Fruit fly (Drosophila melanogaster) whole organism, embryonic: ENCODE measurements around the gene Sidpn.

Source experiments
- Bdp1 ChIP-seq: fragments of 200-800 bp; sonication (Bioruptor generic); optimal IDR thresholded peaks from 3 replicates; lab custom pipeline; 2016; ENCODE audit warnings: missing biosample characterization, missing genetic modification characterization
- CG10147 ChIP-seq: fragments of 200-800 bp; sonication (Bioruptor generic); optimal IDR thresholded peaks from 2 replicates; lab custom pipeline; 2019; ENCODE audit warnings: missing biosample characterization, mild to moderate bottlenecking, missing genetic modification characterization, moderate library complexity
- CG10209 ChIP-seq: fragments of 200-800 bp; sonication (Bioruptor generic); optimal IDR thresholded peaks from 3 replicates; lab custom pipeline; 2017; ENCODE audit warnings: missing biosample characterization, mild to moderate bottlenecking, missing genetic modification characterization, missing genetic modification reagents
- CG10431 ChIP-seq: fragments of 200-800 bp; sonication (Bioruptor generic); optimal IDR thresholded peaks from 3 replicates; lab custom pipeline; 2018; ENCODE audit warnings: missing biosample characterization, mild to moderate bottlenecking, missing genetic modification characterization
- CG10654 ChIP-seq: fragments of 200-800 bp; sonication (Bioruptor generic); optimal IDR thresholded peaks from 2 replicates; lab custom pipeline; 2016; ENCODE audit warnings: missing biosample characterization, missing genetic modification characterization
- CG12236 ChIP-seq: fragments of 200-800 bp; sonication (Bioruptor generic); optimal IDR thresholded peaks from 2 replicates; lab custom pipeline; 2016; ENCODE audit warnings: missing biosample characterization, missing genetic modification characterization
- CG12299 ChIP-seq: fragments of 200-800 bp; sonication (Bioruptor generic); optimal IDR thresholded peaks from 2 replicates; lab custom pipeline; 2018; ENCODE audit warnings: missing biosample characterization, mild to moderate bottlenecking, missing genetic modification characterization
- CG12942 ChIP-seq: fragments of 200-800 bp; sonication (Bioruptor generic); optimal IDR thresholded peaks from 3 replicates; lab custom pipeline; 2016; ENCODE audit warnings: missing biosample characterization, missing genetic modification characterization
- CG15011 ChIP-seq: fragments of 200-800 bp; sonication (Bioruptor generic); optimal IDR thresholded peaks from 3 replicates; lab custom pipeline; 2018; ENCODE audit warnings: missing biosample characterization, mild to moderate bottlenecking, missing genetic modification characterization
- CG1603 ChIP-seq: fragments of 200-800 bp; sonication (Bioruptor generic); optimal IDR thresholded peaks from 2 replicates; lab custom pipeline; 2019; ENCODE audit warnings: missing biosample characterization, mild to moderate bottlenecking, missing genetic modification characterization, moderate library complexity
- CG16813 ChIP-seq: fragments of 200-800 bp; sonication (Bioruptor generic); IDR thresholded peaks from 3 replicates; pipeline ENCODE4 v1.3.6; 2022; ENCODE audit warnings: missing biosample characterization, missing genetic modification characterization; ENCODE audit not compliant: partially characterized antibody
- CG1832 ChIP-seq: fragments of 200-800 bp; sonication (Bioruptor generic); optimal IDR thresholded peaks from 2 replicates; lab custom pipeline; 2017; ENCODE audit warnings: missing biosample characterization, mild to moderate bottlenecking, missing genetic modification characterization, inconsistent platforms
- CG18619 ChIP-seq: fragments of 200-800 bp; sonication (Bioruptor generic); optimal IDR thresholded peaks from 3 replicates; lab custom pipeline; 2017; ENCODE audit warnings: missing biosample characterization, mild to moderate bottlenecking, missing genetic modification characterization
- CG3281 ChIP-seq: fragments of 200-800 bp; sonication (Bioruptor generic); optimal IDR thresholded peaks from 3 replicates; lab custom pipeline; 2017; ENCODE audit warnings: missing biosample characterization, mild to moderate bottlenecking, missing genetic modification characterization
- CG7372 ChIP-seq: fragments of 200-800 bp; sonication (Bioruptor generic); IDR thresholded peaks from 2 replicates; pipeline ENCODE4 v1.3.6; 2022; ENCODE audit warnings: missing biosample characterization, missing genetic modification characterization
- CG7556 ChIP-seq: fragments of 200-800 bp; sonication (Bioruptor generic); optimal IDR thresholded peaks from 2 replicates; lab custom pipeline; 2017; ENCODE audit warnings: missing biosample characterization, mild to moderate bottlenecking, missing genetic modification characterization
- CG7928 ChIP-seq: fragments of 200-800 bp; sonication (Bioruptor generic); optimal IDR thresholded peaks from 2 replicates; lab custom pipeline; 2017; ENCODE audit warnings: missing biosample characterization, mild to moderate bottlenecking, missing genetic modification characterization
- CG9797 ChIP-seq: fragments of 200-800 bp; sonication (Bioruptor generic); optimal IDR thresholded peaks from 3 replicates; lab custom pipeline; 2018; ENCODE audit warnings: missing biosample characterization, mild to moderate bottlenecking, missing genetic modification characterization
- CTCF ChIP-seq: fragments of 200-800 bp; sonication (Bioruptor generic); optimal IDR thresholded peaks from 2 replicates; lab custom pipeline; 2017; ENCODE audit warnings: missing biosample characterization, mild to moderate bottlenecking, missing genetic modification characterization, moderate library complexity
- Deaf1 ChIP-seq: fragments of 200-800 bp; optimal IDR thresholded peaks from 3 replicates; lab custom pipeline; 2019; ENCODE audit warnings: missing biosample characterization, mild to moderate bottlenecking, missing genetic modification characterization, moderate library complexity
- Dref ChIP-seq: fragments of 200-800 bp; sonication (Bioruptor generic); IDR thresholded peaks from 2 replicates; pipeline ENCODE4 v1.3.6; 2022; ENCODE audit warnings: missing biosample characterization, missing genetic modification characterization
- E2f2 ChIP-seq: fragments of 200-800 bp; sonication (Bioruptor generic); IDR thresholded peaks from 2 replicates; pipeline ENCODE4 v1.3.6; 2022; ENCODE audit warnings: missing biosample characterization, missing genetic modification characterization
- GATAe ChIP-seq: fragments of 200-800 bp; sonication (Bioruptor generic); conservative IDR thresholded peaks from 2 replicates; pipeline ENCODE4 v1.3.6; 2022; ENCODE audit warnings: missing biosample characterization, missing genetic modification characterization
- HLH3B ChIP-seq: fragments of 200-800 bp; sonication (Bioruptor generic); IDR thresholded peaks from 2 replicates; pipeline ENCODE4 v1.3.6; 2022; ENCODE audit warnings: missing biosample characterization, missing genetic modification characterization
- NFAT ChIP-seq: fragments of 200-800 bp; sonication (Bioruptor generic); IDR thresholded peaks from 2 replicates; pipeline ENCODE4 v1.3.6; 2022; ENCODE audit warnings: missing biosample characterization, missing genetic modification characterization
- NfI ChIP-seq: fragments of 200-800 bp; sonication (Bioruptor generic); optimal IDR thresholded peaks from 3 replicates; lab custom pipeline; 2018; ENCODE audit warnings: missing biosample characterization, mild to moderate bottlenecking, missing genetic modification characterization, moderate library complexity
- Sox100B ChIP-seq: fragments of 200-800 bp; sonication (Bioruptor generic); optimal IDR thresholded peaks from 3 replicates; lab custom pipeline; 2018; ENCODE audit warnings: missing biosample characterization, mild to moderate bottlenecking, missing genetic modification characterization
- Ssrp ChIP-seq: fragments of 200-800 bp; sonication (Bioruptor generic); optimal IDR thresholded peaks from 2 replicates; lab custom pipeline; 2018; ENCODE audit warnings: missing biosample characterization, mild to moderate bottlenecking, missing genetic modification characterization, moderate library complexity
- abd-A ChIP-seq: fragments of 200-800 bp; sonication (Bioruptor generic); optimal IDR thresholded peaks from 3 replicates; lab custom pipeline; 2019; ENCODE audit warnings: missing biosample characterization, mild to moderate bottlenecking, missing genetic modification characterization, moderate library complexity
- bowl ChIP-seq: fragments of 200-800 bp; sonication (Bioruptor generic); IDR thresholded peaks from 2 replicates; pipeline ENCODE4 v1.3.6; 2022; ENCODE audit warnings: missing biosample characterization, missing genetic modification characterization
- corto ChIP-seq: fragments of 200-800 bp; sonication (Bioruptor generic); optimal IDR thresholded peaks from 2 replicates; lab custom pipeline; 2016; ENCODE audit warnings: missing biosample characterization, mild to moderate bottlenecking, missing genetic modification characterization, moderate library complexity
- ewg ChIP-seq: fragments of 200-800 bp; sonication (Bioruptor generic); optimal IDR thresholded peaks from 3 replicates; lab custom pipeline; 2017; ENCODE audit warnings: mild to moderate bottlenecking, missing biosample characterization, missing genetic modification reagents, missing genetic modification characterization
- exex ChIP-seq: fragments of 200-800 bp; sonication (Bioruptor generic); optimal IDR thresholded peaks from 4 replicates; lab custom pipeline; 2018; ENCODE audit warnings: missing biosample characterization, mild to moderate bottlenecking, missing genetic modification characterization, moderate library complexity
- eyg ChIP-seq: fragments of 200-800 bp; sonication (Bioruptor generic); optimal IDR thresholded peaks from 3 replicates; lab custom pipeline; 2016; ENCODE audit warnings: missing biosample characterization, missing genetic modification characterization
- ftz-f1 ChIP-seq: fragments of 200-800 bp; sonication (Bioruptor generic); optimal IDR thresholded peaks from 2 replicates; lab custom pipeline; 2016; ENCODE audit warnings: missing biosample characterization, missing genetic modification characterization
- gro ChIP-seq: fragments of 200-800 bp; sonication (Bioruptor generic); optimal IDR thresholded peaks from 2 replicates; lab custom pipeline; 2016; ENCODE audit warnings: missing biosample characterization, missing genetic modification characterization
- hbn ChIP-seq: fragments of 200-800 bp; sonication (Bioruptor generic); IDR thresholded peaks from 2 replicates; pipeline ENCODE4 v1.3.6; 2022; ENCODE audit warnings: missing biosample characterization, missing genetic modification characterization; ENCODE audit not compliant: partially characterized antibody
- inv ChIP-seq: fragments of 200-800 bp; sonication (Bioruptor generic); IDR thresholded peaks from 2 replicates; pipeline ENCODE4 v1.3.6; 2022; ENCODE audit warnings: missing biosample characterization, missing genetic modification characterization; ENCODE audit not compliant: partially characterized antibody
- lola ChIP-seq, 3 experiments: fragments of >200 bp in 2 of 3; fragments of 200-800 bp in 1 of 3; sonication (Bioruptor generic) in 1 of 3; optimal IDR thresholded peaks; 2 replicates each; lab custom pipeline; 2017 to 2019; ENCODE audit warnings: missing biosample characterization in 3 of 3, missing genetic modification characterization in 3 of 3, mild to moderate bottlenecking in 1 of 3, moderate library complexity in 1 of 3
- mirr ChIP-seq: fragments of 200-800 bp; sonication (Bioruptor generic); optimal IDR thresholded peaks from 3 replicates; lab custom pipeline; 2018; ENCODE audit warnings: missing biosample characterization, mild to moderate bottlenecking, missing genetic modification characterization
- nau ChIP-seq: fragments of 200-800 bp; sonication (Bioruptor generic); optimal IDR thresholded peaks from 3 replicates; lab custom pipeline; 2017; ENCODE audit warnings: missing biosample characterization, mild to moderate bottlenecking, missing genetic modification characterization, missing genetic modification reagents
- pita ChIP-seq: fragments of 200-800 bp; sonication (Bioruptor generic); optimal IDR thresholded peaks from 2 replicates; lab custom pipeline; 2017; ENCODE audit warnings: missing biosample characterization, mild to moderate bottlenecking, missing genetic modification characterization
- slou ChIP-seq: fragments of 200-800 bp; sonication (Bioruptor generic); optimal IDR thresholded peaks from 3 replicates; lab custom pipeline; 2016; ENCODE audit warnings: missing biosample characterization, missing genetic modification characterization
- sqz ChIP-seq: fragments of 200-800 bp; sonication (Bioruptor generic); optimal IDR thresholded peaks from 3 replicates; lab custom pipeline; 2018; ENCODE audit warnings: missing biosample characterization, mild to moderate bottlenecking, missing genetic modification characterization
- sr ChIP-seq: fragments of 200-800 bp; sonication (Bioruptor generic); IDR thresholded peaks from 3 replicates; pipeline ENCODE4 v1.3.6; 2022; ENCODE audit warnings: missing biosample characterization, missing genetic modification characterization
- toy ChIP-seq: fragments of 200-800 bp; sonication (Bioruptor generic); IDR thresholded peaks from 2 replicates; pipeline ENCODE4 v1.3.6; 2022; ENCODE audit warnings: missing biosample characterization, missing genetic modification characterization
- usp ChIP-seq: fragments of >200 bp; optimal IDR thresholded peaks from 2 replicates; lab custom pipeline; 2017; ENCODE audit warnings: missing biosample characterization, missing genetic modification characterization

Gene Sidpn

DNA sequence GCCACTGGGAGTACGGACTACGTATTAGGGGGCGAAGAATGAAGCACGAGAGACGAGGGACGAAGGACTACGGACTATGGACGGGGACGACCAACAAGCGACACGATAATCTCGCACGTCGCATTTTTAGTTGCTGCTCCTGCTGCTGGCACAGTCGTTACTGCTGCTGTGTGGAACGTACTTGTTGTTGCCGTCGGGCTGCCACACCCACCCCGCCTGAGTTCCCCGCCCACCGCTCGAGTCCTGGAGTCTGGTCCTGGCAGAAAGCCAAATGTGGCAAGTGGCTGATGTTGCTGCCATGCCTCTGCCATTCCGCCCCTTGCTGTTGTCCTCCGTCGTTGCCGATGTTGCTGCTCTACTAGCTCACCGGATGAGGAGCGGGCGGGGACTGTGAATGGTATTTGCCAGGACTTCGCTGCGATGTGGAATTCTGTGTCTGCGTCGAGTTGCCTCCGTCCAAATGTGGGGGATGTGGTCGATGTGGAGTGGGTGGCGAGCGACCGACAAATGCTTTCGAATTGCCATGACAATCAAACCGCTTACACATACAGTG is 14.7 kb upstream of the Sidpn start (continued):
- TF ChIP-seq mirr (GFP tag; lab: Kevin White, UChicago) = peak; percentile 63
- peak; percentile 93 for TF ChIP-seq abd-A (tag; lab: Kevin White, UChicago)
- TF ChIP-seq nau (GFP tag; lab: Kevin White, UChicago) = no peak
- no peak for TF ChIP-seq CG9797
- TF ChIP-seq corto (GFP tag; lab: Kevin White, UChicago) = no peak
- peak; percentile 42 for TF ChIP-seq Deaf1
- no peak for TF ChIP-seq CG7556 (GFP tag; lab: Kevin White, UChicago)
- 0 out of 2 replicates have a peak, but pooled peaks have one; percentile 24 for TF ChIP-seq Dref (GFP tag; lab: Robert Waterston, UW)
- TF ChIP-seq slou (GFP tag; lab: Kevin White, UChicago) = no peak
- no peak for TF ChIP-seq Sox100B (GFP tag; lab: Kevin White, UChicago)
- no peak for TF ChIP-seq hbn
- TF ChIP-seq, all 482 proteins: peak for 17

DNA sequence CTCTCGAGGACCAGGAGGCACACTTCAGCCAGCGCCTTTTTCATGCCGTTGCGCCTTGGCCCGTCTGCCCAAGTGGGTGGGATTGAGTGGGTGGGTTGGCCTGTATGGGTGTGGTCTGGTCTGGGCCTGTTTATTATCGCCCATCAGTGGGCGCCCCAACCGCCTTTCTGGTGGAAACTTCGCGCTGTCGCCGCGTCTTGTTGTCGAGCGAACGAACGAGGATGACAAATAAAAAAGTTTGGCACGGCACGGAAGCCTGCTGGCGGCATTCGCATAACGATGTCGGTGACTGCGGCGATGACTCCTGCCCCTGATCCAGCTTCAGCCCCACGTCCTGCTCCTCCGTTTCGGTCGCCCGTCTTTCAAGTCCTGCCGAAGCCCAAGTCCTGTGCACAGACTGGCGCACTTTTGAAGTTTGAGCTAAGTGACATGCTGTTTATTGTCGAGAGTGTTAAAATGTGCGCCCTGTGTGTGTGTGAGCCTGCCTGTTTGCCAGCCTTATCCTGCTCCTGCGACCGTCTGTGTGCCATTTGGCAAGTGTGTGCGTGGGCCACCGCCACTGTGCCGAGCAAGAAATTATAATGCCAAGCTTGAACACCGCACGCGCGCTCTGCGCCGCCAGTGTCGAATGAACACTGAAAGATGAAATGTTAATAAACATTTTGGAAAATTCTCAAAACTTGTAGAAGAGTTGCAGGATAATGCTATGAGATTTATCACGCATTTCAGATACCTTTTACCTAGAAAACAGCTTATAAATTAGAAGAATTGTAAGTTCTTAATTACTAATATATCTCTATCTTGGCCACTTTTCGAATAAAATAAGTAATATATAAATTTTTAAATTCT is 13.3 kb upstream of the Sidpn start:
- no peak for TF ChIP-seq ftz-f1 (GFP tag; lab: Kevin White, UChicago)
- TF ChIP-seq CG10209 (GFP tag; lab: Kevin White, UChicago) = peak; percentile 76
- peak; percentile 57 for TF ChIP-seq Ssrp
- no peak for TF ChIP-seq CTCF (GFP tag; lab: Kevin White, UChicago)
- no peak for TF ChIP-seq inv (GFP tag; lab: Robert Waterston, UW)
- no peak for TF ChIP-seq bowl
- peak; percentile 20 for TF ChIP-seq CG7928 (GFP tag; lab: Kevin White, UChicago)
- TF ChIP-seq sr (GFP tag; lab: Robert Waterston, UW) = no peak
- no peak for TF ChIP-seq gro
- peak; percentile 45 for TF ChIP-seq exex (tag; lab: Kevin White, UChicago)
- TF ChIP-seq CG1832 (GFP tag; lab: Kevin White, UChicago) = no peak
- peak; percentile 87 for TF ChIP-seq CG3281
- peak; percentile 66 for TF ChIP-seq mirr (GFP tag; lab: Kevin White, UChicago)
- 0 out of 2 replicates have a peak, but pooled peaks have one; percentile 48 for TF ChIP-seq CG7372
- TF ChIP-seq CG10431 (GFP tag; lab: Kevin White, UChicago) = peak; percentile 37
- no peak for TF ChIP-seq eyg (GFP tag; lab: Kevin White, UChicago)
- TF ChIP-seq lola (GFP tag; optimal IDR thresholded peaks at IDR 0.05; lab: Kevin White, UChicago) = peak in 1 of 3 experiments; percentile 46
- peak; percentile 11 for TF ChIP-seq CG10654 (GFP tag; lab: Kevin White, UChicago)
- TF ChIP-seq GATAe = no peak
- peak; percentile 74 for TF ChIP-seq CG12299 (tag; lab: Kevin White, UChicago)
- peak; percentile 64 for TF ChIP-seq ewg (GFP tag; lab: Kevin White, UChicago)
- peak; percentile 9 for TF ChIP-seq CG1603 (tag; lab: Kevin White, UChicago)
- TF ChIP-seq pita = no peak
- TF ChIP-seq CG16813 (GFP tag; lab: Robert Waterston, UW) = no peak
- TF ChIP-seq NFAT (GFP tag; lab: Robert Waterston, UW) = 0 out of 2 replicates have a peak, but pooled peaks have one; percentile 5
- TF ChIP-seq toy (GFP tag; lab: Robert Waterston, UW) = no peak
- peak; percentile 52 for TF ChIP-seq E2f2 (GFP tag; lab: Robert Waterston, UW)
- TF ChIP-seq CG12236 = no peak
- TF ChIP-seq sqz (GFP tag; lab: Kevin White, UChicago) = peak; percentile 58
- peak; percentile 62 for TF ChIP-seq CG15011 (GFP tag; lab: Kevin White, UChicago)
- peak; percentile 83 for TF ChIP-seq CG18619 (GFP tag; lab: Kevin White, UChicago)
- peak; percentile 84 for TF ChIP-seq NfI (GFP tag; lab: Kevin White, UChicago)
- TF ChIP-seq CG10147 (GFP tag; lab: Kevin White, UChicago) = peak; percentile 82
- TF ChIP-seq HLH3B = peak; percentile 70
- no peak for TF ChIP-seq Bdp1 (GFP tag; lab: Kevin White, UChicago)
- TF ChIP-seq CG12942 (GFP tag; lab: Kevin White, UChicago) = peak; percentile 15
- no peak for TF ChIP-seq usp (GFP tag; lab: Kevin White, UChicago)
